Worm (Caenorhabditis elegans) whole organism, L4/young adult: Measurements from ENCODE around the gene pot-1.
"Not testable (repeated sequence)": the region's sequence is repeated elsewhere in the genome, so short reads cannot be mapped to it uniquely, and the experiment has no call there.

Source experiments
- W03F9.2 ChIP-seq: fragments of 150-350 bp; optimal IDR thresholded peaks from 2 replicates; lab custom pipeline; 2014; ENCODE audit warnings: missing biosample characterization, missing genetic modification characterization
- dao-5 ChIP-seq: sonication (generic microtip); optimal IDR thresholded peaks from 2 replicates; lab custom pipeline; 2016; ENCODE audit warnings: missing genotype, missing genetic modification characterization, moderate library complexity, missing compliant biosample characterization
- him-1 ChIP-seq: sonication (generic microtip); optimal IDR thresholded peaks from 2 replicates; lab custom pipeline; 2016; ENCODE audit warnings: missing genotype, missing genetic modification reagents, missing genetic modification characterization, missing compliant biosample characterization

pot-1 gene

ce11 chrIII:7158709-7159108, 25.2 kb upstream of the pot-1 start, which contains the start of gene nuo-4:
Gene nuo-4 (minus strand): TSS chrIII:7158809.
- TF ChIP-seq dao-5 (tag; lab: Kevin White, UChicago) (no peak), W03F9.2 (tag; lab: Kevin White, UChicago) (no peak)

- TF ChIP-seq him-1 (peak; percentile 88), dao-5 (tag; lab: Kevin White, UChicago) (no peak), W03F9.2 (tag; lab: Kevin White, UChicago) (peak; percentile 51)
These were observed 22.2 kb upstream of the pot-1 start for ce11 chrIII:7155631-7156030.

- no peak for TF ChIP-seq dao-5 (tag; lab: Kevin White, UChicago)
These were observed 21.0 kb upstream of the pot-1 start for ce11 chrIII:7154526-7154925.

ce11 chrIII:7153747-7154238, 20.3 kb upstream of the pot-1 start, which contains the start of gene ogt-1:
Gene ogt-1 (minus strand): TSS chrIII:7153797.
- peak; percentile 74 for TF ChIP-seq W03F9.2 (tag; lab: Kevin White, UChicago)
- no peak for TF ChIP-seq dao-5 (tag; lab: Kevin White, UChicago)
- peak; percentile 26 for TF ChIP-seq him-1

- TF ChIP-seq him-1 (no peak), W03F9.2 (tag; lab: Kevin White, UChicago) (no peak), dao-5 (tag; lab: Kevin White, UChicago) (no peak)
These were observed 19.1 kb upstream of the pot-1 start for ce11 chrIII:7152569-7152968.

- TF ChIP-seq dao-5 (tag; lab: Kevin White, UChicago) (no peak), him-1 (no peak), W03F9.2 (tag; lab: Kevin White, UChicago) (no peak)
These were observed 16.7 kb upstream of the pot-1 start for ce11 chrIII:7150162-7150561.

ce11 chrIII:7148191-7148590, 14.7 kb upstream of the pot-1 start:
- TF ChIP-seq dao-5 (tag; lab: Kevin White, UChicago) (no peak), him-1 (no peak), W03F9.2 (tag; lab: Kevin White, UChicago) (no peak)

- TF ChIP-seq W03F9.2 (tag; lab: Kevin White, UChicago), result no peak
- no peak for TF ChIP-seq him-1
- TF ChIP-seq dao-5 (tag; lab: Kevin White, UChicago), result no peak
These were observed 12.9 kb upstream of the pot-1 start for ce11 chrIII:7146341-7146740.

- TF ChIP-seq dao-5 (tag; lab: Kevin White, UChicago), result no peak
- TF ChIP-seq him-1, result no peak
- no peak for TF ChIP-seq W03F9.2 (tag; lab: Kevin White, UChicago)
These were observed 11.3 kb upstream of the pot-1 start, which contains the start of gene glr-2 for ce11 chrIII:7144749-7145148. Gene glr-2 (minus strand): TSS chrIII:7144959.

ce11 chrIII:7142172-7142601, 8.7 kb upstream of the pot-1 start:
- no peak for TF ChIP-seq W03F9.2 (tag; lab: Kevin White, UChicago)
- no peak for TF ChIP-seq dao-5 (tag; lab: Kevin White, UChicago)
- no peak for TF ChIP-seq him-1

- TF ChIP-seq dao-5 (tag; lab: Kevin White, UChicago) (no peak), W03F9.2 (tag; lab: Kevin White, UChicago) (peak; percentile 66), him-1 (no peak)
These were observed 7.8 kb upstream of the pot-1 start for ce11 chrIII:7141285-7141715.

ce11 chrIII:7140228-7140710, 6.8 kb upstream of the pot-1 start:
- TF ChIP-seq him-1, result no peak
- TF ChIP-seq dao-5 (tag; lab: Kevin White, UChicago), result no peak
- no peak for TF ChIP-seq W03F9.2 (tag; lab: Kevin White, UChicago)

- no peak for TF ChIP-seq him-1
- no peak for TF ChIP-seq W03F9.2 (tag; lab: Kevin White, UChicago)
- TF ChIP-seq dao-5 (tag; lab: Kevin White, UChicago), result no peak
These were observed 4.7 kb upstream of the pot-1 start, which contains the start of gene B0280.11 for ce11 chrIII:7138178-7138577. Gene B0280.11 (minus strand): TSS chrIII:7138278.

- TF ChIP-seq W03F9.2 (tag; lab: Kevin White, UChicago) (no peak), dao-5 (tag; lab: Kevin White, UChicago) (no peak), him-1 (no peak)
These were observed 2.5 kb upstream of the pot-1 start, which contains the start of gene B0280.17 for ce11 chrIII:7136015-7136414. Gene B0280.17 (minus strand): TSS chrIII:7136115.

- TF ChIP-seq him-1; dao-5 (tag; lab: Kevin White, UChicago); W03F9.2 (tag; lab: Kevin White, UChicago): not testable (repeated sequence)
These were observed 4.9 kb downstream of the pot-1 start, which contains the start of gene viro-2 for ce11 chrIII:7128601-7129000. Gene viro-2 (plus strand): TSS chrIII:7128901.
